Fruit fly (Drosophila melanogaster) whole organism, embryonic: ENCODE data around the gene CG42268.

Experiments used
- Ada2b ChIP-seq: fragments of 200-800 bp; sonication (Bioruptor generic); IDR thresholded peaks from 2 replicates; pipeline ENCODE4 v1.3.6; 2022; ENCODE audit warnings: missing biosample characterization, missing genetic modification characterization
- Adf1 ChIP-seq: fragments of 200-800 bp; sonication (Bioruptor generic); IDR thresholded peaks from 2 replicates; pipeline ENCODE4 v1.3.6; 2022; ENCODE audit warnings: missing biosample characterization, missing genetic modification characterization
- Atf6 ChIP-seq: fragments of 200-800 bp; sonication (Bioruptor generic); IDR thresholded peaks from 2 replicates; pipeline ENCODE4 v1.3.6; 2022; ENCODE audit warnings: missing biosample characterization, missing genetic modification characterization
- CG11695 ChIP-seq: fragments of 200-800 bp; sonication (Bioruptor generic); IDR thresholded peaks from 3 replicates; pipeline ENCODE4 v1.3.6; 2022; ENCODE audit warnings: missing biosample characterization, missing genetic modification characterization
- CG1233 ChIP-seq: fragments of 200-800 bp; sonication (Bioruptor generic); optimal IDR thresholded peaks from 4 replicates; lab custom pipeline; 2018; ENCODE audit warnings: missing biosample characterization, mild to moderate bottlenecking, missing genetic modification characterization
- CG12659 ChIP-seq: fragments of 200-800 bp; sonication (Bioruptor generic); optimal IDR thresholded peaks from 3 replicates; lab custom pipeline; 2017; ENCODE audit warnings: mild to moderate bottlenecking, missing biosample characterization, missing genetic modification reagents, missing genetic modification characterization
- CG13624 ChIP-seq: fragments of 200-800 bp; sonication (Bioruptor generic); optimal IDR thresholded peaks from 2 replicates; lab custom pipeline; 2016; ENCODE audit warnings: missing biosample characterization, missing genetic modification characterization
- CG14860 ChIP-seq: fragments of 200-800 bp; sonication (Bioruptor generic); IDR thresholded peaks from 3 replicates; pipeline ENCODE4 v1.3.6; 2022; ENCODE audit warnings: missing biosample characterization, missing genetic modification characterization; ENCODE audit not compliant: partially characterized antibody
- CG17361 ChIP-seq: fragments of 200-800 bp; sonication (Bioruptor generic); IDR thresholded peaks from 3 replicates; pipeline ENCODE4 v1.3.6; 2022; ENCODE audit warnings: missing biosample characterization, missing genetic modification characterization
- CG17385 ChIP-seq: fragments of 200-800 bp; sonication (Bioruptor generic); optimal IDR thresholded peaks from 3 replicates; lab custom pipeline; 2018; ENCODE audit warnings: missing biosample characterization, mild to moderate bottlenecking, missing genetic modification characterization
- CG17912 ChIP-seq: fragments of 200-800 bp; sonication (Bioruptor generic); optimal IDR thresholded peaks from 2 replicates; lab custom pipeline; 2018; ENCODE audit warnings: missing biosample characterization, mild to moderate bottlenecking, missing genetic modification characterization
- CG18599 ChIP-seq: fragments of 200-800 bp; sonication (Bioruptor generic); optimal IDR thresholded peaks from 3 replicates; lab custom pipeline; 2017; ENCODE audit warnings: missing biosample characterization, missing genetic modification characterization, mild to moderate bottlenecking, moderate library complexity, missing genetic modification reagents
- CG18619 ChIP-seq: fragments of 200-800 bp; sonication (Bioruptor generic); optimal IDR thresholded peaks from 3 replicates; lab custom pipeline; 2017; ENCODE audit warnings: missing biosample characterization, mild to moderate bottlenecking, missing genetic modification characterization
- CG2678 ChIP-seq: fragments of 200-800 bp; sonication (Bioruptor generic); optimal IDR thresholded peaks from 3 replicates; lab custom pipeline; 2019; ENCODE audit warnings: missing biosample characterization, mild to moderate bottlenecking, missing genetic modification characterization, moderate library complexity
- CG2712 ChIP-seq: fragments of 200-800 bp; optimal IDR thresholded peaks from 3 replicates; lab custom pipeline; 2019; ENCODE audit warnings: missing biosample characterization, mild to moderate bottlenecking, missing genetic modification characterization, moderate library complexity
- CG34224 ChIP-seq: fragments of 200-800 bp; sonication (Bioruptor generic); IDR thresholded peaks from 3 replicates; pipeline ENCODE4 v1.3.6; 2022; ENCODE audit warnings: missing biosample characterization, missing genetic modification characterization; ENCODE audit not compliant: partially characterized antibody
- CG3995 ChIP-seq: fragments of 200-800 bp; sonication (Bioruptor generic); optimal IDR thresholded peaks from 3 replicates; lab custom pipeline; 2016; ENCODE audit warnings: missing biosample characterization, missing genetic modification characterization
- CG6689 ChIP-seq: fragments of 200-800 bp; sonication (Bioruptor generic); IDR thresholded peaks from 2 replicates; pipeline ENCODE4 v1.3.6; 2022; ENCODE audit warnings: missing biosample characterization, missing genetic modification characterization
- CG7786 ChIP-seq: fragments of 200-800 bp; sonication (Bioruptor generic); optimal IDR thresholded peaks from 2 replicates; lab custom pipeline; 2016; ENCODE audit warnings: missing biosample characterization, missing genetic modification characterization
- D19B ChIP-seq: fragments of 200-800 bp; sonication (Bioruptor generic); optimal IDR thresholded peaks from 2 replicates; lab custom pipeline; 2017; ENCODE audit warnings: missing biosample characterization, mild to moderate bottlenecking, missing genetic modification characterization
- Deaf1 ChIP-seq: fragments of 200-800 bp; optimal IDR thresholded peaks from 3 replicates; lab custom pipeline; 2019; ENCODE audit warnings: missing biosample characterization, mild to moderate bottlenecking, missing genetic modification characterization, moderate library complexity
- Dip3 ChIP-seq: fragments of 200-800 bp; sonication (Bioruptor generic); optimal IDR thresholded peaks from 3 replicates; lab custom pipeline; 2016; ENCODE audit warnings: missing biosample characterization, missing genetic modification characterization
- Fer1 ChIP-seq: fragments of 200-800 bp; sonication (Bioruptor generic); optimal IDR thresholded peaks from 2 replicates; lab custom pipeline; 2017; ENCODE audit warnings: missing biosample characterization, mild to moderate bottlenecking, missing genetic modification characterization
- Fer3 ChIP-seq: fragments of 200-800 bp; sonication (Bioruptor generic); optimal IDR thresholded peaks from 2 replicates; lab custom pipeline; 2018; ENCODE audit warnings: missing biosample characterization, mild to moderate bottlenecking, missing genetic modification characterization, moderate library complexity
- HLHmδ ChIP-seq: fragments of 200-800 bp; sonication (Bioruptor generic); optimal IDR thresholded peaks from 2 replicates; lab custom pipeline; 2018; ENCODE audit warnings: missing biosample characterization, mild to moderate bottlenecking, missing genetic modification characterization, moderate library complexity
- Hmr ChIP-seq: fragments of 200-800 bp; sonication (Bioruptor generic); optimal IDR thresholded peaks from 3 replicates; lab custom pipeline; 2017; ENCODE audit warnings: mild to moderate bottlenecking, missing biosample characterization, missing genetic modification reagents, missing genetic modification characterization
- Hr3 ChIP-seq: fragments of 200-800 bp; sonication (Bioruptor generic); optimal IDR thresholded peaks from 3 replicates; lab custom pipeline; 2016; ENCODE audit warnings: missing biosample characterization, missing genetic modification characterization
- Hr51 ChIP-seq, 2 experiments: fragments of 200-800 bp; sonication (Bioruptor generic); optimal IDR thresholded peaks; 2 replicates in 1 of 2; 3 replicates in 1 of 2; lab custom pipeline; 2016 to 2018; ENCODE audit warnings: missing biosample characterization in 2 of 2, missing genetic modification characterization in 2 of 2, mild to moderate bottlenecking in 1 of 2, moderate library complexity in 1 of 2
- Med ChIP-seq: fragments of 200-800 bp; sonication (Bioruptor generic); peaks from one replicate; lab custom pipeline; 2016; ENCODE audit warnings: missing biosample characterization, missing genetic modification characterization, mild to moderate bottlenecking, inconsistent platforms, moderate library complexity
- Meics ChIP-seq: fragments of 200-800 bp; sonication (Bioruptor generic); optimal IDR thresholded peaks from 2 replicates; lab custom pipeline; 2017; ENCODE audit warnings: missing biosample characterization, mild to moderate bottlenecking, missing genetic modification characterization
- Nf-YC ChIP-seq: fragments of 200-800 bp; optimal IDR thresholded peaks from 3 replicates; lab custom pipeline; 2019; ENCODE audit warnings: missing biosample characterization, mild to moderate bottlenecking, missing genetic modification characterization, moderate library complexity
- Xbp1 ChIP-seq: fragments of 200-800 bp; sonication (Bioruptor generic); optimal IDR thresholded peaks from 3 replicates; lab custom pipeline; 2016; ENCODE audit warnings: missing biosample characterization, mild to moderate bottlenecking, missing genetic modification characterization
- ap ChIP-seq: fragments of 200-800 bp; sonication (Bioruptor generic); IDR thresholded peaks from 2 replicates; pipeline ENCODE4 v1.3.6; 2022; ENCODE audit warnings: missing biosample characterization, missing genetic modification characterization
- bcd ChIP-seq: fragments of 200-800 bp; sonication (Bioruptor generic); optimal IDR thresholded peaks from 2 replicates; lab custom pipeline; 2017; ENCODE audit warnings: missing biosample characterization, mild to moderate bottlenecking, missing genetic modification characterization
- caup ChIP-seq: fragments of 200-800 bp; sonication (Bioruptor generic); optimal IDR thresholded peaks from 3 replicates; lab custom pipeline; 2017; ENCODE audit warnings: missing biosample characterization, mild to moderate bottlenecking, missing genetic modification characterization, moderate library complexity; ENCODE audit not compliant: severe bottlenecking
- disco-r ChIP-seq: fragments of 200-800 bp; sonication (Bioruptor generic); optimal IDR thresholded peaks from 2 replicates; lab custom pipeline; 2016; ENCODE audit warnings: missing biosample characterization, missing genetic modification characterization
- eve ChIP-seq, 2 experiments: fragments of >200 bp; optimal IDR thresholded peaks; 2 replicates each; lab custom pipeline; 2017; ENCODE audit warnings: missing biosample characterization in 2 of 2, missing genetic modification characterization in 2 of 2
- gem ChIP-seq: fragments of 200-800 bp; sonication (Bioruptor generic); optimal IDR thresholded peaks from 2 replicates; lab custom pipeline; 2019; ENCODE audit warnings: missing biosample characterization, mild to moderate bottlenecking, missing genetic modification characterization, moderate library complexity
- grau ChIP-seq: fragments of 200-800 bp; optimal IDR thresholded peaks from 3 replicates; lab custom pipeline; 2019; ENCODE audit warnings: missing biosample characterization, mild to moderate bottlenecking, missing genetic modification characterization, moderate library complexity
- hkb ChIP-seq, 2 experiments: fragments of 200-800 bp in 1 of 2; fragments of >200 bp in 1 of 2; sonication (Bioruptor generic) in 1 of 2; IDR thresholded peaks in 1 of 2; optimal IDR thresholded peaks in 1 of 2; 2 replicates each; pipeline versions ENCODE4 v1.3.6 to Lab custom; 2017 to 2022; ENCODE audit warnings: missing biosample characterization in 1 of 2, missing genetic modification characterization in 1 of 2
- ind ChIP-seq: fragments of 200-800 bp; sonication (Bioruptor generic); optimal IDR thresholded peaks from 3 replicates; lab custom pipeline; 2016; ENCODE audit warnings: missing biosample characterization, missing genetic modification characterization
- lilli ChIP-seq: fragments of 200-800 bp; sonication (Bioruptor generic); optimal IDR thresholded peaks from 3 replicates; lab custom pipeline; 2016; ENCODE audit warnings: missing biosample characterization, missing genetic modification characterization
- nau ChIP-seq: fragments of 200-800 bp; sonication (Bioruptor generic); optimal IDR thresholded peaks from 3 replicates; lab custom pipeline; 2017; ENCODE audit warnings: missing biosample characterization, mild to moderate bottlenecking, missing genetic modification characterization, missing genetic modification reagents
- odd ChIP-seq: fragments of 200-800 bp; sonication (Bioruptor generic); optimal IDR thresholded peaks from 2 replicates; lab custom pipeline; 2017; ENCODE audit warnings: missing biosample characterization, mild to moderate bottlenecking, missing genetic modification characterization
- pho ChIP-seq: fragments of 200-800 bp; sonication (Bioruptor generic); optimal IDR thresholded peaks from 2 replicates; lab custom pipeline; 2016; ENCODE audit warnings: missing biosample characterization, missing genetic modification characterization
- slbo ChIP-seq: fragments of 200-800 bp; sonication (Bioruptor generic); IDR thresholded peaks from 2 replicates; pipeline ENCODE4 v1.3.6; 2022; ENCODE audit warnings: missing biosample characterization, missing genetic modification characterization
- tap ChIP-seq: fragments of 200-800 bp; optimal IDR thresholded peaks from 3 replicates; lab custom pipeline; 2019; ENCODE audit warnings: missing biosample characterization, mild to moderate bottlenecking, missing genetic modification characterization, moderate library complexity
- wek ChIP-seq: fragments of 200-800 bp; sonication (Bioruptor generic); optimal IDR thresholded peaks from 3 replicates; lab custom pipeline; 2018; ENCODE audit warnings: missing biosample characterization, mild to moderate bottlenecking, missing genetic modification characterization, moderate library complexity

CG42268 gene

DNA sequence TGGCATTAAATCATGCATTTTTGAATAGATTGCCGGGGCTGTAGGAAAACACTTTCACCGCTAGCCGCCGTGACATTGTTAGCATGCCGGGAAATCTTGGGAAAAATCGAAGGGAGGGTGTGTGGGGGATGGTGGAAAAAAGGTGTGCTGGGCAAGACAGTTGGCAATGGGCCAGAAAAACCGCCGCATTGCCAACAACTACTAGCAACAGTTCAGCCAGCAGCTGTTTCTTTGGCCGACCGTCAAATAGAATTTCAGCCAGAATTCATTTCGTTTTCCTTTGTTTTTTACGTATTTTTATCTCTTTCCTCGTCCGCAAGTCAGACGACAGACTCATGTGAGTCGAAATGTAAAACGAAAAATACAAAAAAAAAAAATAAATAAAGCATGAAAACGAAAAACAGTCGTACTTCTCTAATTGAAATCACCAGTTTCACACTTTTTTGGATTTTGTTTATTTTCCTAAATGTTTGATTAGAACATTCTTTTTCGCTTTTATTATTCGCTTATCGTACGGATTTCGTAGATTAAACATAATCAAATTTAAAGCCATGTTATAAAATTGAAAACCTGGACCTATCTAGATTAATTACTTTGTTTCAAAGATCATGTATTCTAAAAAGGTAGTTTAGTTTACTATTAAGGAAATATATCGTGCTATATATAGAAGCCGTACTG lies 69.3 kb downstream of the CG42268 start (continued):
- peak; percentile 48 for TF ChIP-seq CG17385 (GFP tag; lab: Kevin White, UChicago)
- TF ChIP-seq Ada2b (GFP tag; lab: Robert Waterston, UW) = 0 out of 2 replicates have a peak, but pooled peaks have one; percentile 26
- TF ChIP-seq Meics (GFP tag; lab: Kevin White, UChicago) = peak; percentile 66
- TF ChIP-seq CG6689 (GFP tag; lab: Robert Waterston, UW) = peak; percentile 13; the same call in 1 of the 2 replicates
- TF ChIP-seq CG2712 = peak; percentile 16
- TF ChIP-seq pho (GFP tag; lab: Kevin White, UChicago) = peak; percentile 75
- TF ChIP-seq CG3995 (GFP tag; lab: Kevin White, UChicago) = peak; percentile 6
- peak; percentile 61 for TF ChIP-seq nau (GFP tag; lab: Kevin White, UChicago)
- peak; percentile 40 for TF ChIP-seq lilli
- peak; percentile 91 for TF ChIP-seq grau (tag; lab: Kevin White, UChicago)
- TF ChIP-seq tap (tag; lab: Kevin White, UChicago) = peak; percentile 18
- peak; percentile 35 for TF ChIP-seq slbo (GFP tag; lab: Robert Waterston, UW)
- no peak for TF ChIP-seq disco-r (GFP tag; lab: Kevin White, UChicago)
- TF ChIP-seq odd (GFP tag; lab: Kevin White, UChicago) = no peak
- TF ChIP-seq caup (GFP tag; lab: Kevin White, UChicago) = peak; percentile 25
- peak; percentile 29 for TF ChIP-seq CG18619 (GFP tag; lab: Kevin White, UChicago)
- TF ChIP-seq Hr3 (GFP tag; lab: Kevin White, UChicago) = peak; percentile 29
- TF ChIP-seq CG12659 = peak; percentile 58
- no peak for TF ChIP-seq wek (GFP tag; lab: Kevin White, UChicago)
- TF ChIP-seq Nf-YC (tag; lab: Kevin White, UChicago) = peak; percentile 7
- TF ChIP-seq eve (GFP tag; optimal IDR thresholded peaks at IDR 0.05; lab: Kevin White, UChicago) = no peak
- peak; percentile 28; the same call in 1 of the 2 replicates for TF ChIP-seq Atf6
- peak; percentile 49 for TF ChIP-seq CG13624 (GFP tag; lab: Kevin White, UChicago)
- 0 out of 3 replicates have a peak, but pooled peaks have one; percentile 40 for TF ChIP-seq CG11695 (GFP tag; lab: Robert Waterston, UW)
- peak; percentile 10 for TF ChIP-seq Xbp1 (GFP tag; lab: Kevin White, UChicago)
- peak; percentile 69 for TF ChIP-seq gem (tag; lab: Kevin White, UChicago)
- peak; percentile 18 for TF ChIP-seq ind (GFP tag; lab: Kevin White, UChicago)
- TF ChIP-seq ap = 0 out of 2 replicates have a peak, but pooled peaks have one; percentile 6
- no peak for TF ChIP-seq CG34224 (GFP tag; lab: Robert Waterston, UW)
- TF ChIP-seq Hr51 (GFP tag; optimal IDR thresholded peaks at IDR 0.05; lab: Kevin White, UChicago) = peak in 1 of 2 experiments; percentile 59
- TF ChIP-seq CG7786 (GFP tag; lab: Kevin White, UChicago) = peak; percentile 28
- TF ChIP-seq Hmr (GFP tag; lab: Kevin White, UChicago) = peak; percentile 51
- no peak for TF ChIP-seq CG14860 (GFP tag; lab: Robert Waterston, UW)
- no peak for TF ChIP-seq HLHmδ (GFP tag; lab: Kevin White, UChicago)
- peak; percentile 29 for TF ChIP-seq Dip3
- TF ChIP-seq CG17912 (GFP tag; lab: Kevin White, UChicago) = no peak
- peak; percentile 5 for TF ChIP-seq bcd (GFP tag; lab: Kevin White, UChicago)
- TF ChIP-seq CG2678 (tag; lab: Kevin White, UChicago) = peak; percentile 81
- TF ChIP-seq Fer1 (GFP tag; lab: Kevin White, UChicago) = peak; percentile 69
- peak; percentile 39 for TF ChIP-seq D19B
- TF ChIP-seq CG17361 (GFP tag; lab: Robert Waterston, UW) = no peak
- TF ChIP-seq CG1233 (GFP tag; lab: Kevin White, UChicago) = peak; percentile 28
- TF ChIP-seq hkb (optimal IDR thresholded peaks at IDR 0.05; lab: Kevin White, UChicago) = no peak
- TF ChIP-seq hkb (GFP tag; IDR thresholded peaks at IDR 0.05; lab: Robert Waterston, UW) = no peak; the same call in 1 of the 2 replicates
- TF ChIP-seq Fer3 = peak; percentile 57
- TF ChIP-seq CG18599 (GFP tag; lab: Kevin White, UChicago) = peak; percentile 73
- TF ChIP-seq Deaf1 (tag; lab: Kevin White, UChicago) = no peak
- peak; percentile 73 for TF ChIP-seq Med
- 0 out of 2 replicates have a peak, but pooled peaks have one; percentile 6 for TF ChIP-seq Adf1 (GFP tag; lab: Robert Waterston, UW)
